Worm (Caenorhabditis elegans): ENCODE measurements around the gene T26E4.3.
"Not testable (repeated sequence)": the region's sequence is repeated elsewhere in the genome, so short reads cannot be mapped to it uniquely, and the experiment has no call there.

The T26E4.3 gene

DNA sequence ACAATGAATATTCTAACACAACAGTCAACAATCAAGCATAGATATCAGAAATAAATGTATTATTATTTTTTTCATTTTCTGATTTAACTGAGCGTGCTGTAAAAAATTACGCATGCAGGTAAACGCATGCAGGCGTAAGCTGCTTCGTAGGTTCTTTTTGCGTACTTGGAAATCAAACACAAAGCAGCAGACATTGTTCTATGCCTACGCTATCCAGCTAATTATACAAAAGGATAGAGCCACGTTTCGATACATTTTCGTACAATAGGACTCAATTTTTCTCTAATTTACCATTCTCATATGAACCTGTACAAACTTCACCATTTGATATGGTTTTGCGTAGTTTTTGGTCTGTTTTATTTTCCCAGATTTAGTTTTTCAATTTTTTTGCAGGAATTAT, at the start of gene T26E4.3:
Gene T26E4.3, plus strand, starts transcription at position 301 of the 400 bp plus-strand sequence.
- TF ChIP-seq unc-62 (GFP tag; optimal IDR thresholded peaks at IDR 0.05) = no peak

DNA sequence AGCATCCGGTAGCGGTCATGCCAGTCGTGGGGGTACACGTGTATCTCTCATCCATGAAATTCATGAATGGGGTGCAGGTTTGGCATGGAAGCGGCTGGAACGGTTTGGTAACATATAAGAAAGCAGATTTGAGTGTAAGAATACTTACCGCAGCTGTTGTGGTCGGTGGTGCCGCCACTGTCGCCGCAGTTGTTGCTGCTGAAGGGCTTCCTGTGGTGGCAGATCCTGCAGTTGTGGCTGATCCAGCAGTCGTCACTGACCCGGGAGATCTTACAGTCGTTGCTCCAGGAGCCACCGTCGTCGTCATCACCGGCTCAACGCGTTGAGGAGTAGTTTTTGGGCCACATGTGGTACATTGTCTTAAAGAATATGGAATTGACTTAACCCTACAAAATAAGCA, 49.6 kb upstream of the T26E4.3 start:
- no peak for TF ChIP-seq unc-62 (GFP tag; optimal IDR thresholded peaks at IDR 0.05)

DNA sequence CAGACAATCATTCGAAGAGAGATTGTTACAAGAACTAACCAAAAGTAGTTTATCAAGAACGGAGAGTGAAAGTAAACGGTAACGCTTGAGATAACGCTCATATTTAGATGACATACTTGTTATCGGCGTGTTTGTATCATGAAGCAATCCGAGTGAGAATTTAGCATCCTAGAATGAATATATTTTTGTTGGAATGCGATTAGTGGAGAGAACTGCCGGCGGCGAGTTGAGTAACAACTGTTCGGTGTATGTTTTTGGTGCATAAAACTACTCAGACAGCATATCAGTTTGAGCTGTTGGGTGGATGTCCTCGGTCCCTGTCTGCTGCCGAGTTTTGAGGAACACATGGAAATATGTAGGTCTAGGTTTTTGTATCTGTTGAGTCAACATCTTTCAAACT, 49.0 kb upstream of the T26E4.3 start, which contains the start of gene T23D5.3:
Gene T23D5.3, minus strand, starts transcription at position 101 of the 400 bp plus-strand sequence.
- no peak for TF ChIP-seq unc-62 (GFP tag; optimal IDR thresholded peaks at IDR 0.05)

DNA sequence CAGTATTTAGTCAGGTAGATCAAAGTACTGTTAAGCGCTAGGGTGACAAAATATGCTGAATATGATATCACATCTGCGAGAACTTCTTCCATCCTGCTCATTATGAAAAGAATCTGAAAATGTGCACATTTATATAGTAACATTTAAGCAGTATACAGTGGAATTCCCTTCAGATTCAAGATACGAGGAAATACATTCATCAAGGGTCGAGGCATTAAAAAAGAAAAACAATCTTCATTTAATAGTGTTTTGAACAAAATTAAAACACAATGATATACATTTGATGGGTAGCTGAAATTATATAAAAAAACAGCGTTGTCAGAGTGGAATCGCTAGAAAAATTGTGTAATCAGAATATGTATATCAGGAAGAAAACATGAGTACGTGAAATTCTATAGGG, 46.9 kb upstream of the T26E4.3 start, which contains the start of gene str-27:
Gene str-27, minus strand, starts transcription at position 101 of the 400 bp plus-strand sequence.
- no peak for TF ChIP-seq unc-62 (GFP tag; optimal IDR thresholded peaks at IDR 0.05)

DNA sequence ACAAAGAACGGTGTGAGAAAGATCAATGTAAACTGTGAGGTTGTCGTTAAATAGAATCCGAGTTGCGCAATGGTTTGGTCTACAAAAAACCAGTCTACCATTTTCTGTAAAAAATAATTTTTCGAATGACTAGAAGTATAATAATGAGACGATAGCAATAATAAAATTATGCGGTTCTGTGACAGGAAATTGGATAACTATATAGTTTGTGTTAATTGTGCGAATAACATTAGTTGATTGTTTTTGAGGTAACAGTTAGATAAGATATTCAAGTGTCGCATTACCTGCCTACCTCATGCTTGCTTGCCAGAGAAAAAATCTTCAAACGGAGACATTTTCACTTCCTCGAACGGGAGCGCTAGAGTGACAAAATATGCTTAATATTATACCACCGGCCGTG, 40.7 kb upstream of the T26E4.3 start, which contains the start of gene str-18:
Gene str-18, minus strand, starts transcription at position 101 of the 400 bp plus-strand sequence.
- TF ChIP-seq unc-62 (GFP tag; optimal IDR thresholded peaks at IDR 0.05) = no peak

DNA sequence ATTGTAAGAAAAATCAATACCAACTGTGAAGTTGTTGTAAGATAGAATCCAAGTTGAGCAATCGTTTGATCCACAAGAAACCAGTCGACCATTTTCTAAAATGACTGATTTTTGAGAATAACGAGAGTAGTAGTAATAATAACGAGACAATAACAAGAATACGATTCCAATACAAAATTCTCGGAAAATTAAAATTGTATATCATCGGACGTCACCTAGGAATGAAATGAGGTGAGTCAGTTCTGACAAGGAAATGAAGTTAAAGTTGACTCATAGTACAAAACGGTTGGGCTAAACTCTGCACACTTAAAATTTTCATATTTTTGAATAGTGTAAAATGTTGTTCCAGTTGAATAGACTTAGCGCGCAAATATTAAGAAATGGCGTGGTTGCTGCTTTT, 38.2 kb upstream of the T26E4.3 start, which contains the start of gene str-19:
Gene str-19, minus strand, starts transcription at position 101 of the 400 bp plus-strand sequence.
- TF ChIP-seq unc-62 (GFP tag; optimal IDR thresholded peaks at IDR 0.05) = not testable (repeated sequence)

DNA sequence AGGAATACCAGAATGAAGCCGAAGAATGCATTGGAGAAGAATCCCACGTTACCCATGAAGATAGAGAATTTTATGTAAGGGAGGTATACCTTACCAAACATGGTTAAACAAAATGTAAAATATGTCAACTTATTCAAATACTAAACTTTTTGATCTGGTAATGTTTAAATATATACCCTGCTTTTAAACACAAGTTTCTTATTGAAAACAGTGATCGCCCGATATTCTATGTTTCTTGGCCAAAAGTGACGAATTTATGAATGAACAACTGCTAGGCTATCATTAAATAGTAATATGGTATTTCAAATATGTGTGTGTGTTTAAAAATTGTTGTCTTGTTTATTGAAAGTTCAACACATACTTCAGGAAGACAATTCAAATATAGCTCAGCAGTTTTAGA, 34.3 kb upstream of the T26E4.3 start, which contains the start of gene T23D5.8:
Gene T23D5.8, minus strand, starts transcription at position 101 of the 400 bp plus-strand sequence.
- not testable (repeated sequence) for TF ChIP-seq unc-62 (GFP tag; optimal IDR thresholded peaks at IDR 0.05)

DNA sequence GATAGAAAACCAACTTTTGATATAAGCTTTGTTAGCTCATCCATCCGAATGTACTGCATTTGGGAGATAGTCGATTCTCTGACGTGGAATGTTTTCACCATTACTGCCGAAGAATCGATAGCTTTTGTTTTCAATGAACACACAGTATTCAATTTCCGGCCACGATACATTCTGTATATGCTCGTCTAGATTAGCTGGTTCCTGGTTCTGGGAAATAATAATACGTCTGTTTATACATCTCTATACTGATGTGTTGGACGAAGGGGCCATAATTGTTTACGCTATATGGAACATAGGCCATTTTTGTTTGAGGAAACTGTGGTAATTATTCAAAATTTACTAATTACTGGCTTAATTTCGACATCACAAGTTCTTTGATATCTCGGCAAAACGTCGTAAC, 32.5 kb upstream of the T26E4.3 start, which contains the start of gene str-6:
Gene str-6, minus strand, starts transcription at position 101 of the 400 bp plus-strand sequence.
- no peak for TF ChIP-seq unc-62 (GFP tag; optimal IDR thresholded peaks at IDR 0.05)

DNA sequence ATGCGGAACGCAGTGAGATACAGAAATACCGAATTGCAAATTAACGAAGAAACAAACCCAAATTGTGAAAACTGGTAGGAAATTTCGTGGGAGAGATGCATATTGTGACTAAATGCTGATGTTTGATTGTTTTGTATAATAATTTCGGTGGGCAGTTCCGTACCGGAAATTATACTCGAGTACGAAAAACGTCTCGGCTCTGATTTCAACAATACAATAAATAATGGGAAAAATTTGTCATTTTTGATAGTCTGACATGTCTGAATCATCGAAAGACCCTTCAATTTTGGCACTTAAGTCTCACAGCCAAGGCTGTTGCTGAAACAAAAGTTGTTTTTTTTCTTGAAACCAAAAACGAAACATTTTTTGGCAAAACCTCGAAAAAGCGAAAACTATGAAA, 30.5 kb upstream of the T26E4.3 start, which contains the start of gene str-43:
Gene str-43, minus strand, starts transcription at position 101 of the 400 bp plus-strand sequence.
- no peak for TF ChIP-seq unc-62 (GFP tag; optimal IDR thresholded peaks at IDR 0.05)

DNA sequence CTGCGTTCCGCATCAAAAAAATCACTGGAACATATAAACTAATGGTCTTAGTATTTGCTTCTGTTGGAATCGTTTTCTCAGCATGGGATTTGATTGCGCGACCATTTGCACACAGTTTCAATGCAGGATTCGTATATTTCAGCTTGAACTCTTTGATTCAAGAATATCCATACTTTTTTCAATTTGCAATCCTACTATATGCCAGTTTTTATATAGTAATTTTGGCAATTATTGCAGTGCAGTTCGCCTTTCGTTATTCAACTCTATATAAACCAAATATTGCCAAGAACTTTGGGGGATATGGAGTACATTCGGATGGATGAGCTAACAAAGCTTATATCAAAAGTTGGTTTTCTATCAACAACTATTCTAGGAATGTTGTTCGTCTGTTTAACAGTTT, 29.7 kb upstream of the T26E4.3 start, which contains the start of gene str-5:
Gene str-5, plus strand, starts transcription at position 301 of the 400 bp plus-strand sequence.
- TF ChIP-seq unc-62 (GFP tag; optimal IDR thresholded peaks at IDR 0.05) = not testable (repeated sequence)

DNA sequence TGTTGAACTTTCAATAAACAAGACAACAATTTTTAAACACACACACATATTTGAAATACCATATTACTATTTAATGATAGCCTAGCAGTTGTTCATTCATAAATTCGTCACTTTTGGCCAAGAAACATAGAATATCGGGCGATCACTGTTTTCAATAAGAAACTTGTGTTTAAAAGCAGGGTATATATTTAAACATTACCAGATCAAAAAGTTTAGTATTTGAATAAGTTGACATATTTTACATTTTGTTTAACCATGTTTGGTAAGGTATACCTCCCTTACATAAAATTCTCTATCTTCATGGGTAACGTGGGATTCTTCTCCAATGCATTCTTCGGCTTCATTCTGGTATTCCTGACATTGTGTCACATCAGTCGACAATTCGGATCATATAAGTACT, 27.9 kb upstream of the T26E4.3 start, which contains the start of gene str-8:
Gene str-8, plus strand, starts transcription at position 301 of the 400 bp plus-strand sequence.
- not testable (repeated sequence) for TF ChIP-seq unc-62 (GFP tag; optimal IDR thresholded peaks at IDR 0.05)

DNA sequence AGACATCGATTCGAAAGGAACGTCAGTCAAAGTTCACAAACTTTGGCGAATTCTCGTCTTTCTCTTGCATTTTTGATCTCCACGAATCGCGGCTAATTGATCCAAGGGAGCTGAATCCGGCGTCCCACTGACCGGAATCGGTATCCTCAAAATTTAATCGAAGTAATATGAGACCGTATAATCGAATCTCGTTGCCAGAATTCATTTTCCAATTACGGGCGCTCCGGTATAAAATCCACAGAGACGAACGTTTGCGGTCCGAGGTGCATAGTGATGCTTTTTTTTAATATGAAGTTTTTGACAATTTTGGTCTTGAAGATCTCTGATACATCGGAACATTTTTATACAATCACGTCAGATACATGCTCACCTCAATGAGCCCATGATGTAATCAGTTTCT, 24.9 kb upstream of the T26E4.3 start:
- no peak for TF ChIP-seq unc-62 (GFP tag; optimal IDR thresholded peaks at IDR 0.05)

DNA sequence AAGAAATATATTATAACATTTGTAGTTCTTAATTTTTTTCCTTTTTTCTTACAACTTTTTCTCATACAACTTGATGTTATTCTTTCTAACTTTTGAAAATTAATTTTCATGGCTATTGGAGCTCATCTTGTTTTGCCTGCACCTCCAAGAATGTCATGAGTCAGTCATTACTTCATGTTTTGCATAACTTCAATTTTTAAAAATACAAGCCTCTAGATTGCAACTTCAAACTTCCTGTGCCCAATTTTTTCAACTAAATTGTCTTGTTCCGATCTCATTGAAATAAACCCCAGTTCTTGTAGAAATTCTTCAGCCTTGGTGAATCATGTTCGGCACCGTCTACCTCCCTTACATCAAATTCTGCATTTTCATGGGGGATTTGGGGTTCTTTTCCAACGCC, 24.1 kb upstream of the T26E4.3 start, which contains the start of gene str-9:
Gene str-9, plus strand, starts transcription at position 301 of the 400 bp plus-strand sequence.
- TF ChIP-seq unc-62 (GFP tag; optimal IDR thresholded peaks at IDR 0.05) = no peak

DNA sequence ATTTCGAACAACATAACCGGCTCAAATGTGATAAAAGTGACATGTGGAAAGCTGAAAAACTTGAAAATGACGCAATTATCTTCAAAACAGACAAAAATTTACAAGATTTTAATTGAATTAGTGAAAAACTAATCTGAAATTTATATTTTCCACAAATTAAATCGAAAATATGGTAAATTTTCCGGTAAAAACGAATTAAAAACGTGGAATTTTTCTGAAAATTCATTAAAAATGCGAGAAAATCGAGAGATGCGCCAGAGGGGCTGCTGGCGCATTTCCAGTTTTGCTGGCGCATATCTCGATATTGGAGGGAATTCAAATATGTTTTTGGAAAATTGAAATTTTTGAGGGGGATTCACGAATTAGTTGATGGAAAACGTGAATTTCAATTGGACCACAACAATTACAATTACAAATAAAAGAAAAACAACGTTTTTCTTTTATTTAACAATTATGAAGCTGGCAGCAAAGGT, 16.4 kb upstream of the T26E4.3 start, which contains the start of the genes haf-3 and F57A10.2:
Gene haf-3, minus strand, starts transcription at position 51 of the 473 bp plus-strand sequence.
Gene F57A10.2, plus strand, starts transcription at position 454 of the 473 bp plus-strand sequence.
- no peak for TF ChIP-seq unc-62 (GFP tag; optimal IDR thresholded peaks at IDR 0.05)

DNA sequence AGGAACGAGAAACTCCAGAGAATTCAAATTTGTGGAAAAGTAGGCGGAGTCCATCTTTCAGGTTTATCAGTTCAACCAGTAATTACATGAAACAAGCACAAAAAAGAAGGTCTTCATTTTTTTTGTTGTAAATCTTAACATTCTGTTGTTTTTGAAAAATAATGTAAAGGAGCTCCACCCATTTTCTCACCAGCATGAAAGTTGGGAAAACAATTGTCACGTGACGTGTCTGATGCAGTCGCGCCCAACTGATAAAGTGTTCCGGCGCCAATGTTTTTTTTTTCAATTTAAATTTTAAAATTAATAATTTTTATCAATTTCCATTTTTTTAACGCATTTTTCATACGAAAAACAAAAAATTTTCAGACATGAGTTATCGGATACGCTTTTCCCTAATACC, 13.5 kb upstream of the T26E4.3 start, which contains the start of gene F57A10.4:
Gene F57A10.4, plus strand, starts transcription at position 367 of the 400 bp plus-strand sequence.
- TF ChIP-seq unc-62 (GFP tag; optimal IDR thresholded peaks at IDR 0.05) = no peak

DNA sequence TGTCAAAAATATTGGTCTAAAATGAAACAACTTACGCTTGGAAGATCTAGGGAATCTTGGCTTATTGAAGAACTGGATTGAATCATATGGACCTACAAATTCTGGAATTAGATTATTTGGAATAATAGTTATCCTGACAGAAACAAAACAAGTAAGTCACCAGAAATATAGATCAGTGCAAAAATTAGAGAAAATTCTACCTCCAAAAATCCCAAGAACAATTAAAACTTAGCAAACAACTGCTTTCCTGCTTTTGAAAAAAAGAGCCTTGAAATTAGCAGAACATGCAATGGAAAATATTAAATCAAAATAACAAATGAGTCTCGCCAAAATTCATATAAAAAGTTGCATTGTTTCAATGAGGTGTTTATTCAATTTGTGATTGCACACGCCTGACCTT, 9.5 kb upstream of the T26E4.3 start, which contains the start of gene nhr-60:
Gene nhr-60, minus strand, starts transcription at position 101 of the 400 bp plus-strand sequence.
- no peak for TF ChIP-seq unc-62 (GFP tag; optimal IDR thresholded peaks at IDR 0.05)

DNA sequence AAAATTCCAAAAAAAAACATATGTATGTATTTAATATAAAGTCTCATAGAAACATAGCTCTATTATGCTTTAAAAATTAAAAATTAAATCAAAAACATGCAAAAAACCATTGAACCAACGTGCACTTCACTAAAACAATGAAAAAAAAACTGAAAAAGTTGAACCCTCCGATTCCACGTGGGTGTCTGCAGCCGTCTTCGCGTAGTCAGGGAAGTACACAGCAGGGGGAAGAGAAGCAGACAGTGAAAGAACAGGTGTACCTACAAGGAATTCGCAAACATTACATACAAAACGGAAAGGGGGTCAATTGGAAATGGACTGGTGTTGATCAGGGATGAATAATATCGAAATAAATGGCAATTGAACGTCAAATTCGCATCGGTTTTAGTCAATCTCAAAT, 8.7 kb upstream of the T26E4.3 start:
- TF ChIP-seq unc-62 (GFP tag; optimal IDR thresholded peaks at IDR 0.05) = no peak

Measured in whole organism, dauer.